Fruit fly (Drosophila melanogaster) whole organism, prepupa: ENCODE measurements around the gene rasp.

Source experiments
- CG10669 ChIP-seq: fragments of 200-800 bp; sonication (Bioruptor generic); optimal IDR thresholded peaks from 3 replicates; lab custom pipeline; 2018; ENCODE audit warnings: missing biosample characterization, mild to moderate bottlenecking, missing genetic modification characterization, moderate library complexity
- CG11294 ChIP-seq: fragments of 200-800 bp; sonication (Bioruptor generic); IDR thresholded peaks from 2 replicates; pipeline ENCODE4 v1.3.6; 2022; ENCODE audit warnings: missing biosample characterization, missing genetic modification characterization
- CG11762 ChIP-seq: fragments of 200-800 bp; sonication (Bioruptor generic); optimal IDR thresholded peaks from 3 replicates; lab custom pipeline; 2016; ENCODE audit warnings: missing biosample characterization, missing genetic modification characterization; ENCODE audit not compliant: insufficient read depth
- CG15336 ChIP-seq: fragments of 200-800 bp; sonication (Bioruptor generic); IDR thresholded peaks from 2 replicates; pipeline ENCODE4 v1.3.6; 2022; ENCODE audit warnings: missing biosample characterization, missing genetic modification characterization
- CG1621 ChIP-seq: fragments of 200-800 bp; sonication (Bioruptor generic); optimal IDR thresholded peaks from 3 replicates; lab custom pipeline; 2018; ENCODE audit warnings: missing biosample characterization, mild to moderate bottlenecking, missing genetic modification characterization
- CG16779 ChIP-seq: fragments of 200-800 bp; sonication (Bioruptor generic); optimal IDR thresholded peaks from 3 replicates; lab custom pipeline; 2017; ENCODE audit warnings: missing biosample characterization, mild to moderate bottlenecking, missing genetic modification characterization
- CG3032 ChIP-seq: fragments of 200-800 bp; optimal IDR thresholded peaks from 2 replicates; lab custom pipeline; 2019; ENCODE audit warnings: missing biosample characterization, mild to moderate bottlenecking, missing genetic modification characterization, moderate library complexity
- CG31627 ChIP-seq: fragments of 200-800 bp; sonication (Bioruptor generic); optimal IDR thresholded peaks from 3 replicates; lab custom pipeline; 2016; ENCODE audit warnings: missing biosample characterization, missing genetic modification characterization
- CG32006 ChIP-seq: fragments of 200-800 bp; sonication (Bioruptor generic); optimal IDR thresholded peaks from 3 replicates; lab custom pipeline; 2017; ENCODE audit warnings: missing biosample characterization, mild to moderate bottlenecking, missing genetic modification characterization
- CG3919 ChIP-seq: fragments of 200-800 bp; sonication (Bioruptor generic); optimal IDR thresholded peaks from 3 replicates; lab custom pipeline; 2016; ENCODE audit warnings: missing biosample characterization, missing genetic modification characterization
- CG4318 ChIP-seq: fragments of 200-800 bp; sonication (Bioruptor generic); optimal IDR thresholded peaks from 3 replicates; lab custom pipeline; 2017; ENCODE audit warnings: missing biosample characterization, mild to moderate bottlenecking, missing genetic modification characterization
- CG6163 ChIP-seq: fragments of 200-800 bp; sonication (Bioruptor generic); IDR thresholded peaks from 3 replicates; pipeline ENCODE4 v1.3.6; 2022; ENCODE audit warnings: missing biosample characterization, missing genetic modification characterization
- CG6792 ChIP-seq: fragments of 200-800 bp; sonication (Bioruptor generic); optimal IDR thresholded peaks from 3 replicates; lab custom pipeline; 2016; ENCODE audit warnings: missing biosample characterization, missing genetic modification characterization
- CG6808 ChIP-seq: fragments of 200-800 bp; sonication (Bioruptor generic); optimal IDR thresholded peaks from 3 replicates; lab custom pipeline; 2017; ENCODE audit warnings: missing biosample characterization, missing genetic modification characterization, mild to moderate bottlenecking, moderate library complexity, missing genetic modification reagents
- CG6854 ChIP-seq: fragments of 200-800 bp; sonication (Bioruptor generic); optimal IDR thresholded peaks from 2 replicates; lab custom pipeline; 2017; ENCODE audit warnings: missing biosample characterization, mild to moderate bottlenecking, missing genetic modification characterization
- CG7368 ChIP-seq: fragments of 200-800 bp; sonication (Bioruptor generic); optimal IDR thresholded peaks from 3 replicates; lab custom pipeline; 2016; ENCODE audit warnings: missing biosample characterization, missing genetic modification characterization
- CG8119 ChIP-seq: fragments of 200-800 bp; sonication (Bioruptor generic); IDR thresholded peaks from 3 replicates; pipeline ENCODE4 v1.3.6; 2022; ENCODE audit warnings: missing biosample characterization, missing genetic modification characterization
- CG8632 ChIP-seq: fragments of 200-800 bp; sonication (Bioruptor generic); optimal IDR thresholded peaks from 3 replicates; lab custom pipeline; 2016; ENCODE audit warnings: missing biosample characterization, missing genetic modification characterization
- CG9139 ChIP-seq: fragments of 200-800 bp; sonication (Bioruptor generic); optimal IDR thresholded peaks from 3 replicates; lab custom pipeline; 2017; ENCODE audit warnings: missing biosample characterization, mild to moderate bottlenecking, missing genetic modification characterization
- Eip75B ChIP-seq: fragments of 200-800 bp; sonication (Bioruptor generic); optimal IDR thresholded peaks from 3 replicates; lab custom pipeline; 2016; ENCODE audit warnings: missing biosample characterization, missing genetic modification characterization
- Eip78C ChIP-seq: fragments of 200-800 bp; sonication (Bioruptor generic); peaks from one replicate; lab custom pipeline; 2016; ENCODE audit warnings: missing biosample characterization, missing genetic modification characterization
- Eip93F ChIP-seq: fragments of 200-800 bp; sonication (Bioruptor generic); optimal IDR thresholded peaks from 2 replicates; lab custom pipeline; 2016; ENCODE audit warnings: missing biosample characterization, mild to moderate bottlenecking, missing genetic modification characterization
- Ets21C ChIP-seq: fragments of 200-800 bp; sonication (Bioruptor generic); optimal IDR thresholded peaks from 3 replicates; lab custom pipeline; 2016; ENCODE audit warnings: missing biosample characterization, missing genetic modification characterization
- Ets96B ChIP-seq: fragments of 200-800 bp; optimal IDR thresholded peaks from 2 replicates; lab custom pipeline; 2019; ENCODE audit warnings: missing biosample characterization, mild to moderate bottlenecking, missing genetic modification characterization, moderate library complexity
- Gug ChIP-seq: fragments of 200-800 bp; sonication (Bioruptor generic); IDR thresholded peaks from 2 replicates; pipeline ENCODE4 v1.3.6; 2022; ENCODE audit warnings: missing biosample characterization, missing genetic modification characterization
- Hr39 ChIP-seq: fragments of 200-800 bp; sonication (Bioruptor generic); optimal IDR thresholded peaks from 2 replicates; lab custom pipeline; 2016; ENCODE audit warnings: missing biosample characterization, missing genetic modification characterization
- Met ChIP-seq: fragments of 200-800 bp; sonication (Bioruptor generic); optimal IDR thresholded peaks from 3 replicates; lab custom pipeline; 2016; ENCODE audit warnings: missing biosample characterization, missing genetic modification characterization
- OdsH ChIP-seq: fragments of 200-800 bp; sonication (Bioruptor generic); optimal IDR thresholded peaks from 3 replicates; lab custom pipeline; 2016; ENCODE audit warnings: missing biosample characterization, missing genetic modification characterization
- Sox102F ChIP-seq: fragments of 200-800 bp; sonication (Bioruptor generic); optimal IDR thresholded peaks from 2 replicates; lab custom pipeline; 2016; ENCODE audit warnings: missing biosample characterization, mild to moderate bottlenecking, missing genetic modification characterization
- Sox14 ChIP-seq: fragments of 200-800 bp; sonication (Bioruptor generic); optimal IDR thresholded peaks from 3 replicates; lab custom pipeline; 2016; ENCODE audit warnings: missing biosample characterization, missing genetic modification characterization
- cyc ChIP-seq: fragments of 200-800 bp; sonication (Bioruptor generic); optimal IDR thresholded peaks from 3 replicates; lab custom pipeline; 2016; ENCODE audit warnings: missing biosample characterization, missing genetic modification characterization
- dac ChIP-seq: fragments of 200-800 bp; sonication (Bioruptor generic); optimal IDR thresholded peaks from 2 replicates; lab custom pipeline; 2017; ENCODE audit warnings: missing biosample characterization, mild to moderate bottlenecking, missing genetic modification characterization
- eg ChIP-seq: fragments of 200-800 bp; sonication (Bioruptor generic); IDR thresholded peaks from 3 replicates; pipeline ENCODE4 v1.3.6; 2022; ENCODE audit warnings: missing biosample characterization, missing genetic modification characterization
- esn ChIP-seq: fragments of 200-800 bp; sonication (Bioruptor generic); optimal IDR thresholded peaks from 2 replicates; lab custom pipeline; 2016; ENCODE audit warnings: missing biosample characterization, mild to moderate bottlenecking, missing genetic modification characterization, moderate library complexity
- fd85E ChIP-seq: fragments of 200-800 bp; sonication (Bioruptor generic); optimal IDR thresholded peaks from 3 replicates; lab custom pipeline; 2016; ENCODE audit warnings: missing biosample characterization, missing genetic modification characterization
- fkh ChIP-seq: fragments of 200-800 bp; sonication (Bioruptor generic); optimal IDR thresholded peaks from 3 replicates; lab custom pipeline; 2017; ENCODE audit warnings: missing biosample characterization, mild to moderate bottlenecking, missing genetic modification characterization, moderate library complexity
- lz ChIP-seq: fragments of 200-800 bp; sonication (Bioruptor generic); optimal IDR thresholded peaks from 3 replicates; lab custom pipeline; 2016; ENCODE audit warnings: missing biosample characterization, missing genetic modification characterization
- net ChIP-seq: fragments of 200-800 bp; sonication (Bioruptor generic); optimal IDR thresholded peaks from 3 replicates; lab custom pipeline; 2016; ENCODE audit warnings: missing biosample characterization, missing genetic modification characterization
- pdm3 ChIP-seq: fragments of 200-800 bp; sonication (Bioruptor generic); optimal IDR thresholded peaks from 3 replicates; lab custom pipeline; 2016; ENCODE audit warnings: missing biosample characterization, missing genetic modification characterization
- salr ChIP-seq, 2 experiments: fragments of 200-800 bp; sonication (Bioruptor generic); optimal IDR thresholded peaks; 3 replicates each; lab custom pipeline; 2016 to 2018; ENCODE audit warnings: missing biosample characterization in 2 of 2, missing genetic modification characterization in 2 of 2, mild to moderate bottlenecking in 1 of 2
- spab ChIP-seq: fragments of 200-800 bp; sonication (Bioruptor generic); optimal IDR thresholded peaks from 2 replicates; lab custom pipeline; 2017; ENCODE audit warnings: missing biosample characterization, mild to moderate bottlenecking, missing genetic modification characterization, missing genetic modification reagents
- ss ChIP-seq, 2 experiments: fragments of 200-800 bp; sonication (Bioruptor generic); optimal IDR thresholded peaks; 2 replicates in 1 of 2; 3 replicates in 1 of 2; lab custom pipeline; 2017 to 2018; ENCODE audit warnings: mild to moderate bottlenecking in 2 of 2, missing biosample characterization in 2 of 2, missing genetic modification characterization in 2 of 2, moderate library complexity in 1 of 2
- svp ChIP-seq: fragments of 200-800 bp; sonication (Bioruptor generic); peaks from one replicate; lab custom pipeline; 2016; ENCODE audit warnings: missing biosample characterization, missing genetic modification characterization
- topi ChIP-seq: fragments of 200-800 bp; sonication (Bioruptor generic); optimal IDR thresholded peaks from 3 replicates; lab custom pipeline; 2016; ENCODE audit warnings: missing biosample characterization, missing genetic modification characterization
- vri ChIP-seq: fragments of 200-800 bp; sonication (Bioruptor generic); optimal IDR thresholded peaks from 3 replicates; lab custom pipeline; 2016; ENCODE audit warnings: missing biosample characterization, mild to moderate bottlenecking, missing genetic modification characterization

Gene rasp

DNA sequence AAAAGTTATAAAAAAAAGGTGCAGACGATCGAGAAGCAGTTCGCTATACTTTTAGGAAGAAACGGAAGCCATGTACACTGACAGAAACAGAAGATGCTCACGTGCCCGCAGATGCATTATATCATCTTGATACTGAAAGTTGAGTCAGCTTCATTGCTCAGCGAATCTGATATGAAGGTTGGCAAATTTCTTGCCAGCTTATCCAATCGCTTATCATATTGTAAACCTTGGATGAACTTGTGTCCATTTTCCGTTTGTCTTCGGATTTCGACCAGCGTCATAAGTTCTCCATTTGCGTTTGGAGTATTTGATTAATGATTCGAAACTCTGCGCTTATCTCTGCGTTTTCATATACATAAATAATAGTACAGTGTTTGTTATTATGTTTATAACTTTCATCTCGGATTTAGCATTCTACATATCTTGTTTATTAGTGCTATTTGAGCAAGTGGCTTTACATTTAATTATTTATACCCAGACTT, 36.3 kb upstream of the rasp start (continued):
- TF ChIP-seq pdm3 (GFP tag; lab: Kevin White, UChicago) (peak; percentile 11), lz (GFP tag; lab: Kevin White, UChicago) (no peak), Met (GFP tag; lab: Kevin White, UChicago) (peak; percentile 41), CG31627 (GFP tag; lab: Kevin White, UChicago) (peak; percentile 9), CG7368 (no peak), CG11294 (no peak), CG3919 (GFP tag; lab: Kevin White, UChicago) (no peak), spab (no peak), ss (GFP tag; optimal IDR thresholded peaks at IDR 0.05; lab: Kevin White, UChicago) (peak; percentile 16 to 35), CG11762 (GFP tag; lab: Kevin White, UChicago) (no peak), fkh (peak; percentile 34), salr (GFP tag; optimal IDR thresholded peaks at IDR 0.05; lab: Kevin White, UChicago) (no peak), Gug (GFP tag; lab: Robert Waterston, UW) (no peak), CG32006 (peak; percentile 47), CG6163 (no peak), fd85E (GFP tag; lab: Kevin White, UChicago) (no peak), CG8119 (GFP tag; lab: Robert Waterston, UW) (no peak), dac (no peak), Eip78C (peak; percentile 92), OdsH (GFP tag; lab: Kevin White, UChicago) (no peak), CG6808 (no peak), CG4318 (GFP tag; lab: Kevin White, UChicago) (peak; percentile 9)

DNA sequence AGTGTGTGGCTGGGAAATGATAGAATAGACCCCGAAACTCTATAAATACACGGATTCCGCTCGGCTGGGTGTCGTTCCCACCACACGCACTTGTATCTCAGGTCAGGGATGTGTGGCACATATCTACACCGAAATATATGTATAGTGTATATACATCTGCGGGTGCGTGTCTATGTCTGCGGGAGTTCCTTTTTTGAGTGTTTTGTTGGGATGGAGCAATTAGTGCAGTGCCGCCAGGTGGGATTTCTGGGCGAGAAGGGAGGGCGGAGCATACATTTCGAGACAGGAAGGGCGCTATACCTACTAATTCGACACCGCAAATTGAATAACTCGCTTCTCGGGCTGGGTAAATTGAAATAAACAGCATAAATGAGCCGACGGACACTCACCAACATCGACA, 35.5 kb upstream of the rasp start:
- TF ChIP-seq fkh (no peak), svp (GFP tag; lab: Kevin White, UChicago) (peak; percentile 44), ss (GFP tag; optimal IDR thresholded peaks at IDR 0.05; lab: Kevin White, UChicago) (peak in 1 of 2 experiments; percentile 10)

DNA sequence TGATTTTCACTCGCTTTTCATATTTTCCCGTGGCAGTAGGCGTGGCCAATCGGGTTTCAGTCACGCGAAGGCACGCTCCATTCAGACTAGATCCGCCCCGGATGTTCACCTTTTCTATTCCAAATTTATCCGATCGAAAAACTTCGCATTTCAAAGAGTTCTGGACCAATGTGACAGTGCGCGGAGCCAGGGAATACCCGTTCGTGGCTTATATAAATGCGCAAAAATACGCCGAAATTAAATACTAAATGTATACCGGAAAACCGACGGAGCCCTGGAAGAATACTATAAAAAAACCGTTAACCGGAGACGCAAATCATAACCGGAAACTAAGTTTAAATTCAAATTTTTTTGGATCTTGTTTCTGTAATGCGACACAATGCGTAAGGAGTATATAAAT, 34.4 kb upstream of the rasp start, which contains the start of gene promL:
TSS of gene promL (minus strand) at position 181 of the 400 bp plus-strand sequence.
- TF ChIP-seq CG3919 (GFP tag; lab: Kevin White, UChicago) (peak; percentile 38), Eip75B (peak; percentile 64), CG9139 (GFP tag; lab: Kevin White, UChicago) (no peak), CG16779 (tag; lab: Kevin White, UChicago) (peak; percentile 29), salr (GFP tag; optimal IDR thresholded peaks at IDR 0.05; lab: Kevin White, UChicago) (peak in 1 of 2 experiments; percentile 8), Hr39 (peak; percentile 16), CG1621 (peak; percentile 88), CG32006 (no peak), Ets96B (tag; lab: Kevin White, UChicago) (no peak), vri (GFP tag; lab: Kevin White, UChicago) (peak; percentile 30), CG8119 (GFP tag; lab: Robert Waterston, UW) (0 out of 3 replicates have a peak, but pooled peaks have one; percentile 13), dac (peak; percentile 0), CG6808 (peak; percentile 6), CG6163 (peak; percentile 74), eg (GFP tag; lab: Robert Waterston, UW) (peak; percentile 62; the same call in 2 of the 3 replicates), net (GFP tag; lab: Kevin White, UChicago) (peak; percentile 39), CG3032 (tag; lab: Kevin White, UChicago) (peak; percentile 21), ss (GFP tag; optimal IDR thresholded peaks at IDR 0.05; lab: Kevin White, UChicago) (peak; percentile 44 to 49), CG15336 (peak; percentile 20; the same call in 1 of the 2 replicates), Eip78C (peak; percentile 87), CG6792 (GFP tag; lab: Kevin White, UChicago) (no peak), Eip93F (GFP tag; lab: Kevin White, UChicago) (no peak), Sox14 (peak; percentile 78), CG8632 (GFP tag; lab: Kevin White, UChicago) (peak; percentile 19), lz (GFP tag; lab: Kevin White, UChicago) (peak; percentile 56), Ets21C (GFP tag; lab: Kevin White, UChicago) (peak; percentile 19), esn (peak; percentile 65), Met (GFP tag; lab: Kevin White, UChicago) (peak; percentile 54), fkh (peak; percentile 38), CG10669 (GFP tag; lab: Kevin White, UChicago) (peak; percentile 6), Sox102F (peak; percentile 53), cyc (GFP tag; lab: Kevin White, UChicago) (peak; percentile 32), topi (GFP tag; lab: Kevin White, UChicago) (peak; percentile 55), CG31627 (GFP tag; lab: Kevin White, UChicago) (peak; percentile 27), pdm3 (GFP tag; lab: Kevin White, UChicago) (no peak), OdsH (GFP tag; lab: Kevin White, UChicago) (no peak), CG11762 (GFP tag; lab: Kevin White, UChicago) (no peak), CG6854 (GFP tag; lab: Kevin White, UChicago) (peak; percentile 54)
